Worm (Caenorhabditis elegans) whole organism, young adult: Measurements from ENCODE around the gene C27D8.3.

Source experiments
- B0035.1 ChIP-seq: sonication (generic microtip); optimal IDR thresholded peaks from 2 replicates; lab custom pipeline; 2016; ENCODE audit warnings: missing genetic modification characterization, mild to moderate bottlenecking, missing compliant biosample characterization, missing genotype, missing genetic modification reagents
- C06A6.2 ChIP-seq: fragments of 200-800 bp; sonication (Bioruptor generic); conservative IDR thresholded peaks from 2 replicates; pipeline ENCODE4 v1.3.6; 2022; ENCODE audit warnings: missing genetic modification characterization, missing compliant biosample characterization
- C17E4.6 ChIP-seq: fragments of 200-800 bp; sonication (Bioruptor generic); IDR thresholded peaks from 2 replicates; pipeline ENCODE4 v1.3.6; 2022; ENCODE audit warnings: missing genetic modification reagents, missing genetic modification characterization, missing compliant biosample characterization
- D2030.7 ChIP-seq: fragments of 200-800 bp; sonication (Bioruptor generic); IDR thresholded peaks from 2 replicates; pipeline ENCODE4 v1.3.6; 2022; ENCODE audit warnings: missing genetic modification reagents, missing genetic modification characterization, missing compliant biosample characterization
- F33H1.4 ChIP-seq: fragments of 200-800 bp; sonication (Bioruptor generic); IDR thresholded peaks from 2 replicates; pipeline ENCODE4 v1.3.6; 2022; ENCODE audit warnings: missing genetic modification reagents, missing genetic modification characterization, missing compliant biosample characterization
- F37B4.10 ChIP-seq: fragments of 200-800 bp; sonication (Bioruptor generic); IDR thresholded peaks from 2 replicates; pipeline ENCODE4 v1.3.6; 2022; ENCODE audit warnings: missing genetic modification characterization, missing compliant biosample characterization
- F39B2.1 ChIP-seq: fragments of 200-800 bp; sonication (Bioruptor generic); IDR thresholded peaks from 2 replicates; pipeline ENCODE4 v1.3.6; 2022; ENCODE audit warnings: missing genetic modification reagents, missing genetic modification characterization, missing compliant biosample characterization
- F49E8.2 ChIP-seq: sonication (generic microtip); optimal IDR thresholded peaks from 3 replicates; lab custom pipeline; 2017; ENCODE audit warnings: missing genetic modification characterization, mild to moderate bottlenecking, missing compliant biosample characterization, antibody characterized with exemption, moderate library complexity; ENCODE audit not compliant: insufficient read depth
- F52B5.7 ChIP-seq: sonication (generic microtip); optimal IDR thresholded peaks from 2 replicates; lab custom pipeline; 2016; ENCODE audit warnings: mild to moderate bottlenecking, missing genetic modification characterization, missing compliant biosample characterization
- F55B11.4 ChIP-seq: sonication (generic microtip); optimal IDR thresholded peaks from 2 replicates; lab custom pipeline; 2016; ENCODE audit warnings: missing compliant biosample characterization, missing genetic modification characterization, borderline replicate concordance; ENCODE audit not compliant: insufficient read depth
- K11D2.4 ChIP-seq: fragments of 200-800 bp; sonication (Bioruptor generic); IDR thresholded peaks from 2 replicates; pipeline ENCODE4 v1.3.6; 2022; ENCODE audit warnings: missing genetic modification reagents, missing genetic modification characterization, missing compliant biosample characterization
- T26A5.8 ChIP-seq: sonication (generic microtip); optimal IDR thresholded peaks from 2 replicates; lab custom pipeline; 2016; ENCODE audit warnings: missing genetic modification characterization, missing compliant biosample characterization
- Y67H2A.10 ChIP-seq: fragments of 200-800 bp; sonication (Bioruptor generic); conservative IDR thresholded peaks from 2 replicates; pipeline ENCODE4 v1.3.6; 2022; ENCODE audit warnings: missing genetic modification reagents, missing genetic modification characterization, missing compliant biosample characterization
- ama-1 ChIP-seq, 3 experiments: fragments of 150-350 bp in 1 of 3; sonication (generic microtip) in 2 of 3; optimal IDR thresholded peaks; 2 replicates each; lab custom pipeline; 2014 to 2018; ENCODE audit warnings: missing biosample characterization in 2 of 3, missing genetic modification characterization in 2 of 3, missing genetic modification reagents in 2 of 3
- aptf-2 ChIP-seq: fragments of 200-800 bp; sonication (Bioruptor generic); conservative IDR thresholded peaks from 2 replicates; pipeline ENCODE4 v1.3.6; 2022; ENCODE audit warnings: missing genetic modification reagents, missing genetic modification characterization, missing compliant biosample characterization
- aptf-3 ChIP-seq: fragments of 200-800 bp; sonication (Bioruptor generic); IDR thresholded peaks from 2 replicates; pipeline ENCODE4 v1.3.6; 2022; ENCODE audit warnings: missing genetic modification characterization, missing compliant biosample characterization
- attf-5 ChIP-seq: fragments of 200-800 bp; sonication (Bioruptor generic); optimal IDR thresholded peaks from 2 replicates; lab custom pipeline; 2018; ENCODE audit warnings: mild to moderate bottlenecking, missing genetic modification characterization, missing compliant biosample characterization
- attf-6 ChIP-seq: fragments of 200-800 bp; sonication (Bioruptor generic); IDR thresholded peaks from 2 replicates; pipeline ENCODE4 v1.3.6; 2022; ENCODE audit warnings: missing genetic modification reagents, missing genetic modification characterization, missing compliant biosample characterization
- bed-1 ChIP-seq: fragments of 200-800 bp; sonication (Bioruptor generic); IDR thresholded peaks from 2 replicates; pipeline ENCODE4 v1.3.6; 2022; ENCODE audit warnings: missing genetic modification reagents, missing genetic modification characterization, missing compliant biosample characterization
- ccch-3 ChIP-seq: fragments of 200-800 bp; sonication (Bioruptor generic); optimal IDR thresholded peaks from 2 replicates; lab custom pipeline; 2018; ENCODE audit warnings: mild to moderate bottlenecking, missing genetic modification characterization, missing compliant biosample characterization
- cebp-1 ChIP-seq, 2 experiments: fragments of 200-800 bp in 1 of 2; sonication (Bioruptor generic) in 1 of 2; sonication (generic microtip) in 1 of 2; IDR thresholded peaks in 1 of 2; optimal IDR thresholded peaks in 1 of 2; 2 replicates each; pipeline versions ENCODE4 v1.3.6 to Lab custom; 2017 to 2022; ENCODE audit warnings: missing compliant biosample characterization in 2 of 2, missing genetic modification characterization in 2 of 2, mild to moderate bottlenecking in 1 of 2, missing genetic modification reagents in 1 of 2, moderate library complexity in 1 of 2
- cebp-2 ChIP-seq: fragments of 200-800 bp; sonication (Bioruptor generic); IDR thresholded peaks from 2 replicates; pipeline ENCODE4 v1.3.6; 2022; ENCODE audit warnings: missing genetic modification characterization, missing compliant biosample characterization
- ceh-40 ChIP-seq: fragments of 200-800 bp; sonication (Bioruptor generic); IDR thresholded peaks from 2 replicates; pipeline ENCODE4 v1.3.6; 2022; ENCODE audit warnings: missing genetic modification characterization, missing compliant biosample characterization
- ceh-58 ChIP-seq: fragments of 200-800 bp; sonication (Bioruptor generic); IDR thresholded peaks from 2 replicates; pipeline ENCODE4 v1.3.6; 2022; ENCODE audit warnings: missing genetic modification characterization, missing compliant biosample characterization
- dpff-1 ChIP-seq: sonication (generic microtip); optimal IDR thresholded peaks from 2 replicates; lab custom pipeline; 2017; ENCODE audit warnings: mild to moderate bottlenecking, missing genetic modification characterization, missing compliant biosample characterization
- efl-1 ChIP-seq: fragments of 150-350 bp; optimal IDR thresholded peaks from 2 replicates; lab custom pipeline; 2014; ENCODE audit warnings: missing biosample characterization, missing genetic modification reagents, missing genetic modification characterization
- egrh-3 ChIP-seq: fragments of 200-800 bp; sonication (Bioruptor generic); IDR thresholded peaks from 2 replicates; pipeline ENCODE4 v1.3.6; 2022; ENCODE audit warnings: missing genetic modification reagents, missing genetic modification characterization, missing compliant biosample characterization
- him-1 ChIP-seq: sonication (generic microtip); optimal IDR thresholded peaks from 2 replicates; lab custom pipeline; 2016; ENCODE audit warnings: missing genotype, missing genetic modification reagents, missing genetic modification characterization, missing compliant biosample characterization
- hmg-1.2 ChIP-seq: fragments of 200-800 bp; sonication (Bioruptor generic); IDR thresholded peaks from 2 replicates; pipeline ENCODE4 v1.3.6; 2022; ENCODE audit warnings: missing genetic modification reagents, missing genetic modification characterization, missing compliant biosample characterization
- hrde-1 ChIP-seq: sonication (generic microtip); optimal IDR thresholded peaks from 2 replicates; lab custom pipeline; 2016; ENCODE audit warnings: missing genetic modification characterization, mild to moderate bottlenecking, missing compliant biosample characterization, moderate library complexity, missing genotype, missing genetic modification reagents, borderline replicate concordance
- lin-35 ChIP-seq, 3 experiments: fragments of 150-350 bp in 2 of 3; sonication (generic microtip) in 1 of 3; optimal IDR thresholded peaks; 2 replicates each; lab custom pipeline; 2014 to 2018; ENCODE audit warnings: missing biosample characterization in 3 of 3, missing genetic modification characterization in 3 of 3, missing genetic modification reagents in 3 of 3
- lin-54 ChIP-seq: fragments of 200-800 bp; sonication (Bioruptor generic); optimal IDR thresholded peaks from 2 replicates; lab custom pipeline; 2018; ENCODE audit warnings: mild to moderate bottlenecking, missing genetic modification characterization, missing compliant biosample characterization
- lir-1 ChIP-seq: fragments of 200-800 bp; sonication (Bioruptor generic); conservative IDR thresholded peaks from 2 replicates; pipeline ENCODE4 v1.3.6; 2022; ENCODE audit warnings: missing genetic modification reagents, missing genetic modification characterization, missing compliant biosample characterization
- lsl-1 ChIP-seq: fragments of 200-800 bp; sonication (Bioruptor generic); optimal IDR thresholded peaks from 2 replicates; lab custom pipeline; 2018; ENCODE audit warnings: mild to moderate bottlenecking, missing genetic modification characterization, moderate library complexity, missing compliant biosample characterization
- madf-10 ChIP-seq: sonication (generic microtip); optimal IDR thresholded peaks from 2 replicates; lab custom pipeline; 2016; ENCODE audit warnings: mild to moderate bottlenecking, missing genetic modification characterization, missing compliant biosample characterization
- madf-3 ChIP-seq: fragments of 200-800 bp; sonication (Bioruptor generic); IDR thresholded peaks from 2 replicates; pipeline ENCODE4 v1.3.6; 2022; ENCODE audit warnings: missing genetic modification reagents, missing genetic modification characterization, missing compliant biosample characterization
- mes-4 ChIP-seq: sonication (generic microtip); optimal IDR thresholded peaks from 2 replicates; lab custom pipeline; 2016; ENCODE audit warnings: missing genotype, missing genetic modification characterization, missing compliant biosample characterization
- nhr-179 ChIP-seq: sonication (generic microtip); optimal IDR thresholded peaks from 2 replicates; lab custom pipeline; 2016; ENCODE audit warnings: mild to moderate bottlenecking, missing genetic modification characterization, missing compliant biosample characterization
- repo-1 ChIP-seq: sonication (generic microtip); optimal IDR thresholded peaks from 2 replicates; lab custom pipeline; 2017; ENCODE audit warnings: mild to moderate bottlenecking, missing genetic modification characterization, missing compliant biosample characterization
- snpc-4 ChIP-seq, 5 experiments: fragments of 150-350 bp in 1 of 5; sonication (generic microtip) in 4 of 5; optimal IDR thresholded peaks; 2 replicates each; lab custom pipeline; 2014 to 2018; ENCODE audit warnings: missing genetic modification characterization in 5 of 5, missing biosample characterization in 3 of 5, antibody characterized with exemption in 2 of 5, mild to moderate bottlenecking in 2 of 5, missing compliant biosample characterization in 2 of 5, missing genotype in 2 of 5, moderate library complexity in 2 of 5, missing genetic modification reagents in 1 of 5
- somi-1 ChIP-seq: fragments of 200-800 bp; sonication (Bioruptor generic); optimal IDR thresholded peaks from 2 replicates; lab custom pipeline; 2018; ENCODE audit warnings: mild to moderate bottlenecking, missing genetic modification characterization, missing compliant biosample characterization
- tlf-1 ChIP-seq: fragments of 200-800 bp; sonication (Bioruptor generic); optimal IDR thresholded peaks from 2 replicates; lab custom pipeline; 2018; ENCODE audit warnings: mild to moderate bottlenecking, missing genetic modification characterization, missing compliant biosample characterization
- unc-130 ChIP-seq: sonication (generic microtip); optimal IDR thresholded peaks from 2 replicates; lab custom pipeline; 2016; ENCODE audit warnings: missing genetic modification reagents, missing genetic modification characterization, missing compliant biosample characterization
- unc-62 ChIP-seq: fragments of 150-350 bp; optimal IDR thresholded peaks from 2 replicates; lab custom pipeline; 2014; ENCODE audit warnings: missing biosample characterization, missing genetic modification reagents, missing genetic modification characterization
- xnd-1 ChIP-seq: sonication (generic microtip); optimal IDR thresholded peaks from 2 replicates; lab custom pipeline; 2016; ENCODE audit warnings: missing genotype, missing genetic modification reagents, missing genetic modification characterization, missing compliant biosample characterization
- zfh-2 ChIP-seq: fragments of 200-800 bp; sonication (Bioruptor generic); conservative IDR thresholded peaks from 2 replicates; pipeline ENCODE4 v1.3.6; 2022; ENCODE audit warnings: missing genetic modification reagents, missing genetic modification characterization, missing compliant biosample characterization
- ztf-28 ChIP-seq: fragments of 200-800 bp; sonication (Bioruptor generic); IDR thresholded peaks from 2 replicates; pipeline ENCODE4 v1.3.6; 2022; ENCODE audit warnings: missing genetic modification reagents, missing genetic modification characterization, missing compliant biosample characterization
- ztf-3 ChIP-seq: fragments of 200-800 bp; sonication (Bioruptor generic); optimal IDR thresholded peaks from 2 replicates; lab custom pipeline; 2018; ENCODE audit warnings: mild to moderate bottlenecking, missing genetic modification characterization, missing compliant biosample characterization

The C27D8.3 gene

ce11 chrIV:12689709-12690142 lies 21.8 kb downstream of the C27D8.3 start (continued):
- TF ChIP-seq him-1 (tag; lab: Kevin White, UChicago) (no peak), attf-5 (GFP tag; lab: Kevin White, UChicago) (no peak), bed-1 (GFP tag; lab: Robert Waterston, UW) (no peak), C06A6.2 (no peak), hmg-1.2 (GFP tag; lab: Robert Waterston, UW) (no peak), Y67H2A.10 (GFP tag; lab: Robert Waterston, UW) (no peak), ccch-3 (GFP tag; lab: Kevin White, UChicago) (no peak), lin-54 (GFP tag; lab: Kevin White, UChicago) (peak; percentile 35), egrh-3 (GFP tag; lab: Robert Waterston, UW) (no peak), efl-1 (GFP tag; lab: Kevin White, UChicago) (no peak), ceh-58 (GFP tag; lab: Robert Waterston, UW) (no peak), madf-3 (no peak), unc-62 (GFP tag; lab: Kevin White, UChicago) (peak; percentile 90), aptf-2 (GFP tag; lab: Robert Waterston, UW) (no peak), aptf-3 (GFP tag; lab: Robert Waterston, UW) (no peak), F55B11.4 (tag; lab: Kevin White, UChicago) (no peak), repo-1 (tag; lab: Kevin White, UChicago) (no peak), F37B4.10 (GFP tag; lab: Robert Waterston, UW) (no peak), F49E8.2 (no peak), B0035.1 (tag; lab: Kevin White, UChicago) (no peak), C17E4.6 (GFP tag; lab: Robert Waterston, UW) (no peak), tlf-1 (GFP tag; lab: Kevin White, UChicago) (peak; percentile 49), madf-10 (tag; lab: Kevin White, UChicago) (peak; percentile 67), dpff-1 (tag; lab: Kevin White, UChicago) (no peak), xnd-1 (no peak), K11D2.4 (GFP tag; lab: Robert Waterston, UW) (no peak), attf-6 (GFP tag; lab: Robert Waterston, UW) (no peak), ceh-40 (no peak), ama-1 (optimal IDR thresholded peaks at IDR 0.05; lab: Kevin White, UChicago) (no peak), ama-1 (GFP tag; optimal IDR thresholded peaks at IDR 0.05; lab: Kevin White, UChicago) (no peak), ztf-28 (no peak), F52B5.7 (tag; lab: Kevin White, UChicago) (no peak), lin-35 (GFP tag; optimal IDR thresholded peaks at IDR 0.05; lab: Kevin White, UChicago) (no peak), cebp-2 (no peak), ztf-3 (no peak), hrde-1 (tag; lab: Kevin White, UChicago) (no peak), cebp-1 (GFP tag; IDR thresholded peaks at IDR 0.05; lab: Robert Waterston, UW) (no peak), cebp-1 (tag; optimal IDR thresholded peaks at IDR 0.05; lab: Kevin White, UChicago) (peak; percentile 53), lir-1 (GFP tag; lab: Robert Waterston, UW) (no peak), F39B2.1 (GFP tag; lab: Robert Waterston, UW) (no peak), unc-130 (GFP tag; lab: Kevin White, UChicago) (no peak), somi-1 (GFP tag; lab: Kevin White, UChicago) (no peak), snpc-4 (GFP tag; optimal IDR thresholded peaks at IDR 0.05; lab: Kevin White, UChicago) (no peak), snpc-4 (tag; optimal IDR thresholded peaks at IDR 0.05; lab: Kevin White, UChicago) (no peak), F33H1.4 (GFP tag; lab: Robert Waterston, UW) (no peak), lsl-1 (GFP tag; lab: Kevin White, UChicago) (no peak), zfh-2 (no peak), mes-4 (tag; lab: Kevin White, UChicago) (no peak), D2030.7 (GFP tag; lab: Robert Waterston, UW) (no peak), nhr-179 (tag; lab: Kevin White, UChicago) (no peak), T26A5.8 (tag; lab: Kevin White, UChicago) (no peak)
